Worm (Caenorhabditis elegans): Measurements from ENCODE around the gene lgc-44.

- TF ChIP-seq ref-1 (GFP tag; conservative IDR thresholded peaks at IDR 0.05) = no peak
- no peak for TF ChIP-seq ztf-23 (GFP tag; IDR thresholded peaks at IDR 0.05)
- no peak for TF ChIP-seq cog-1 (tag; optimal IDR thresholded peaks at IDR 0.05)
Measured at ce11 chrV:11648435-11648834, 24.0 kb downstream of the lgc-44 start.

All from whole organism, midembryonic.